Fruit fly (Drosophila melanogaster) whole organism, pupa: ENCODE measurements around the gene Srp54k.

ENCODE experiments used
- CG10348 ChIP-seq: fragments of 200-800 bp; sonication (Bioruptor generic); IDR thresholded peaks from 2 replicates; pipeline ENCODE4 v1.3.6; 2022; ENCODE audit warnings: missing biosample characterization, missing genetic modification characterization
- CG12605 ChIP-seq: fragments of 200-800 bp; sonication (Bioruptor generic); IDR thresholded peaks from 2 replicates; pipeline ENCODE4 v1.3.6; 2022; ENCODE audit warnings: missing biosample characterization, missing genetic modification characterization
- CG14655 ChIP-seq: fragments of 200-800 bp; sonication (Bioruptor generic); optimal IDR thresholded peaks from 3 replicates; lab custom pipeline; 2017; ENCODE audit warnings: mild to moderate bottlenecking, missing biosample characterization, missing genetic modification reagents, missing genetic modification characterization
- CG17806 ChIP-seq: fragments of 200-800 bp; sonication (Bioruptor generic); optimal IDR thresholded peaks from 2 replicates; lab custom pipeline; 2018; ENCODE audit warnings: missing biosample characterization, mild to moderate bottlenecking, missing genetic modification characterization, moderate library complexity
- CG32121 ChIP-seq: fragments of 200-800 bp; sonication (Bioruptor generic); IDR thresholded peaks from 2 replicates; pipeline ENCODE4 v1.3.6; 2022; ENCODE audit warnings: missing biosample characterization, missing genetic modification characterization
- CG8159 ChIP-seq: fragments of 200-800 bp; sonication (Bioruptor generic); optimal IDR thresholded peaks from 3 replicates; lab custom pipeline; 2018; ENCODE audit warnings: missing biosample characterization, mild to moderate bottlenecking, missing genetic modification characterization, moderate library complexity
- CG8301 ChIP-seq: fragments of 200-800 bp; sonication (Bioruptor generic); optimal IDR thresholded peaks from 2 replicates; lab custom pipeline; 2018; ENCODE audit warnings: missing biosample characterization, mild to moderate bottlenecking, missing genetic modification characterization
- D1 ChIP-seq: fragments of 200-800 bp; sonication (Bioruptor generic); optimal IDR thresholded peaks from 2 replicates; lab custom pipeline; 2018; ENCODE audit warnings: missing biosample characterization, mild to moderate bottlenecking, missing genetic modification characterization, moderate library complexity

DNA sequence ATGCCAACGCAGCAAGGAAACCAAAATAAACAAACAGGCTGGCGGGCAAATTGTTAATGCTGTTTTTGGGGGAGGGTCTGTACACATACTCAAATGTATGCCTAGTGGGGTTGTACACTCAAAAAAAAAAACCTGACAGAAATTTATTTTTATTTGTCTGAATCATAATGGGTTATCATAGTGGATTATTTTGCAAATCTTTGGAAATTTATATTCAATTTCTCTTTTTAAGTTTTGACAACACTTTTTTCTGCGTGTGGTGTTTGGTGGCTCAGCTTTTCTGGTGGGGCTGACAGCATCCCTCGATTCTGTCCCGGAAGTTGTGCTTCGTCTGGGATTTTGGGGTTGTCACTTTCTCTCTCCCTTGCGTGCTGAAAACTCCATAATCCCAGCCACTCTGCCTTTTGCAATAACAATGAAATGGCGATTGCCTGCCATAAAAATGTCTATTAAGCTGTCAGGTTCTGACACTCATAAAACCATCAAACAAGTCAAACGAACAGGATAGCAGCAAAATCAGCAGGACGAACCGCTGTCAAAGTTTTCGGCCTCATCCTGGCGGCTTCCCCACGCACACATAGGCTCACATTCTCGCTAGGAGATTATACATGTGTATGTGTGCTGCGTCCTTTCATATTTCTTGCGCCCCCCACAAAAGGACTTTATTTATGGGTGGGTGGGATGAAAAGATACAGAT, 2.6 kb downstream of the Srp54k start:
- TF ChIP-seq CG14655 (GFP tag; lab: Kevin White, UChicago) = no peak
- TF ChIP-seq CG8301 (tag; lab: Kevin White, UChicago) = no peak
- no peak for TF ChIP-seq CG12605 (GFP tag; lab: Robert Waterston, UW)
- TF ChIP-seq CG10348 (GFP tag; lab: Robert Waterston, UW) = no peak
- TF ChIP-seq D1 (tag; lab: Kevin White, UChicago) = no peak
- peak; percentile 49; the same call in 1 of the 2 replicates for TF ChIP-seq CG32121 (GFP tag; lab: Robert Waterston, UW)
- TF ChIP-seq CG17806 (tag; lab: Kevin White, UChicago) = peak; percentile 51
- TF ChIP-seq CG8159 (tag; lab: Kevin White, UChicago) = no peak
